Fruit fly (Drosophila melanogaster) whole organism, embryonic: ENCODE data around the gene Sfp33A2.

Source experiments
- Asciz ChIP-seq: fragments of 200-800 bp; sonication (Bioruptor generic); optimal IDR thresholded peaks from 2 replicates; lab custom pipeline; 2017; ENCODE audit warnings: missing biosample characterization, mild to moderate bottlenecking, missing genetic modification characterization, missing genetic modification reagents
- Awh ChIP-seq: fragments of 200-800 bp; sonication (Bioruptor generic); IDR thresholded peaks from 2 replicates; pipeline ENCODE4, ENCODE4 v1.3.6; 2022; ENCODE audit warnings: missing biosample characterization, missing genetic modification characterization
- C15 ChIP-seq: fragments of 200-800 bp; sonication (Bioruptor generic); IDR thresholded peaks from 3 replicates; pipeline ENCODE4 v1.3.6; 2022; ENCODE audit warnings: missing biosample characterization, missing genetic modification characterization
- CG10462 ChIP-seq: fragments of 200-800 bp; sonication (Bioruptor generic); optimal IDR thresholded peaks from 2 replicates; lab custom pipeline; 2016; ENCODE audit warnings: missing biosample characterization, missing genetic modification characterization
- CG11504 ChIP-seq: fragments of 200-800 bp; sonication (Bioruptor generic); optimal IDR thresholded peaks from 3 replicates; lab custom pipeline; 2019; ENCODE audit warnings: missing biosample characterization, mild to moderate bottlenecking, missing genetic modification characterization, moderate library complexity
- CG11723 ChIP-seq: fragments of 200-800 bp; sonication (Bioruptor generic); optimal IDR thresholded peaks from 2 replicates; lab custom pipeline; 2017; ENCODE audit warnings: missing biosample characterization, mild to moderate bottlenecking, missing genetic modification characterization
- CG12071 ChIP-seq: fragments of 200-800 bp; sonication (Bioruptor generic); optimal IDR thresholded peaks from 3 replicates; lab custom pipeline; 2018; ENCODE audit warnings: missing biosample characterization, mild to moderate bottlenecking, missing genetic modification characterization
- CG13424 ChIP-seq: fragments of 200-800 bp; sonication (Bioruptor generic); optimal IDR thresholded peaks from 2 replicates; lab custom pipeline; 2019; ENCODE audit warnings: missing biosample characterization, mild to moderate bottlenecking, missing genetic modification characterization, moderate library complexity
- CG14050 ChIP-seq: fragments of 200-800 bp; sonication (Bioruptor generic); IDR thresholded peaks from 3 replicates; pipeline ENCODE4 v1.3.6; 2022; ENCODE audit warnings: missing biosample characterization, missing genetic modification characterization
- CG18476 ChIP-seq: fragments of 200-800 bp; sonication (Bioruptor generic); optimal IDR thresholded peaks from 2 replicates; lab custom pipeline; 2016; ENCODE audit warnings: missing biosample characterization, mild to moderate bottlenecking, missing genetic modification characterization
- CG2129 ChIP-seq: fragments of 200-800 bp; sonication (Bioruptor generic); IDR thresholded peaks from 2 replicates; pipeline ENCODE4 v1.3.6; 2022; ENCODE audit warnings: missing biosample characterization, missing genetic modification characterization; ENCODE audit not compliant: partially characterized antibody
- CG2199 ChIP-seq: fragments of 200-800 bp; sonication (Bioruptor generic); IDR thresholded peaks from 3 replicates; pipeline ENCODE4 v1.3.6; 2022; ENCODE audit warnings: missing biosample characterization, missing genetic modification characterization
- CG2889 ChIP-seq: fragments of 200-800 bp; sonication (Bioruptor generic); IDR thresholded peaks from 3 replicates; pipeline ENCODE4 v1.3.6; 2022; ENCODE audit warnings: missing biosample characterization, missing genetic modification characterization
- CG32772 ChIP-seq: fragments of 200-800 bp; sonication (Bioruptor generic); IDR thresholded peaks from 2 replicates; pipeline ENCODE4 v1.3.6; 2022; ENCODE audit warnings: missing biosample characterization, missing genetic modification characterization
- CG34376 ChIP-seq: fragments of 200-800 bp; sonication (Bioruptor generic); optimal IDR thresholded peaks from 2 replicates; lab custom pipeline; 2018; ENCODE audit warnings: missing biosample characterization, mild to moderate bottlenecking, missing genetic modification characterization
- CG3838 ChIP-seq: fragments of 200-800 bp; sonication (Bioruptor generic); optimal IDR thresholded peaks from 3 replicates; lab custom pipeline; 2016; ENCODE audit warnings: missing biosample characterization, missing genetic modification characterization
- CG3847 ChIP-seq: fragments of 200-800 bp; sonication (Bioruptor generic); IDR thresholded peaks from 2 replicates; pipeline ENCODE4 v1.3.6; 2022; ENCODE audit warnings: missing biosample characterization, missing genetic modification characterization
- CG4328 ChIP-seq: fragments of 200-800 bp; sonication (Bioruptor generic); optimal IDR thresholded peaks from 3 replicates; lab custom pipeline; 2017; ENCODE audit warnings: missing biosample characterization, missing genetic modification reagents, missing genetic modification characterization
- CG6683 ChIP-seq: fragments of 200-800 bp; sonication (Bioruptor generic); optimal IDR thresholded peaks from 2 replicates; lab custom pipeline; 2017; ENCODE audit warnings: missing biosample characterization, mild to moderate bottlenecking, missing genetic modification characterization, missing genetic modification reagents
- CG6813 ChIP-seq: fragments of 200-800 bp; sonication (Bioruptor generic); optimal IDR thresholded peaks from 2 replicates; lab custom pipeline; 2017; ENCODE audit warnings: missing biosample characterization, missing genetic modification characterization, mild to moderate bottlenecking, moderate library complexity, missing genetic modification reagents
- CG6854 ChIP-seq: fragments of 200-800 bp; sonication (Bioruptor generic); optimal IDR thresholded peaks from 3 replicates; lab custom pipeline; 2017; ENCODE audit warnings: missing biosample characterization, mild to moderate bottlenecking, missing genetic modification characterization
- CG7786 ChIP-seq: fragments of 200-800 bp; sonication (Bioruptor generic); optimal IDR thresholded peaks from 2 replicates; lab custom pipeline; 2016; ENCODE audit warnings: missing biosample characterization, missing genetic modification characterization
- Dfd ChIP-seq, 2 experiments: fragments of >200 bp; optimal IDR thresholded peaks; 2 replicates each; lab custom pipeline; 2017; ENCODE audit warnings: missing biosample characterization in 2 of 2, missing genetic modification characterization in 2 of 2
- Doc2 ChIP-seq: fragments of 200-800 bp; sonication (Bioruptor generic); IDR thresholded peaks from 2 replicates; pipeline ENCODE4 v1.3.6; 2022; ENCODE audit warnings: missing biosample characterization, missing genetic modification characterization
- Dref ChIP-seq: fragments of 200-800 bp; sonication (Bioruptor generic); IDR thresholded peaks from 2 replicates; pipeline ENCODE4 v1.3.6; 2022; ENCODE audit warnings: missing biosample characterization, missing genetic modification characterization
- Hr3 ChIP-seq: fragments of 200-800 bp; sonication (Bioruptor generic); optimal IDR thresholded peaks from 3 replicates; lab custom pipeline; 2016; ENCODE audit warnings: missing biosample characterization, missing genetic modification characterization
- Hr51 ChIP-seq, 2 experiments: fragments of 200-800 bp; sonication (Bioruptor generic); optimal IDR thresholded peaks; 2 replicates in 1 of 2; 3 replicates in 1 of 2; lab custom pipeline; 2016 to 2018; ENCODE audit warnings: missing biosample characterization in 2 of 2, missing genetic modification characterization in 2 of 2, mild to moderate bottlenecking in 1 of 2, moderate library complexity in 1 of 2
- Lhr ChIP-seq: fragments of 200-800 bp; sonication (Bioruptor generic); optimal IDR thresholded peaks from 3 replicates; lab custom pipeline; 2017; ENCODE audit warnings: mild to moderate bottlenecking, missing biosample characterization, missing genetic modification reagents, missing genetic modification characterization
- NC2β ChIP-seq: fragments of 200-800 bp; sonication (Bioruptor generic); optimal IDR thresholded peaks from 2 replicates; lab custom pipeline; 2016; ENCODE audit warnings: missing biosample characterization, missing genetic modification characterization
- Neu2 ChIP-seq: fragments of 200-800 bp; sonication (Bioruptor generic); optimal IDR thresholded peaks from 3 replicates; lab custom pipeline; 2016; ENCODE audit warnings: missing biosample characterization, missing genetic modification characterization, borderline replicate concordance
- Optix ChIP-seq: fragments of 200-800 bp; sonication (Bioruptor generic); IDR thresholded peaks from 3 replicates; pipeline ENCODE4 v1.3.6; 2022; ENCODE audit warnings: missing biosample characterization, missing genetic modification characterization
- Ssrp ChIP-seq: fragments of 200-800 bp; sonication (Bioruptor generic); optimal IDR thresholded peaks from 2 replicates; lab custom pipeline; 2018; ENCODE audit warnings: missing biosample characterization, mild to moderate bottlenecking, missing genetic modification characterization, moderate library complexity
- Taf1 ChIP-seq: fragments of 200-800 bp; sonication (Bioruptor generic); IDR thresholded peaks from 2 replicates; pipeline ENCODE4 v1.3.6; 2022; ENCODE audit warnings: missing biosample characterization, missing genetic modification characterization
- al ChIP-seq: fragments of 200-800 bp; sonication (Bioruptor generic); IDR thresholded peaks from 2 replicates; pipeline ENCODE4 v1.3.6; 2022; ENCODE audit warnings: missing biosample characterization, missing genetic modification characterization
- bowl ChIP-seq: fragments of 200-800 bp; sonication (Bioruptor generic); IDR thresholded peaks from 2 replicates; pipeline ENCODE4 v1.3.6; 2022; ENCODE audit warnings: missing biosample characterization, missing genetic modification characterization
- cg ChIP-seq: fragments of 200-800 bp; sonication (Bioruptor generic); optimal IDR thresholded peaks from 3 replicates; lab custom pipeline; 2019; ENCODE audit warnings: missing biosample characterization, mild to moderate bottlenecking, missing genetic modification characterization, moderate library complexity
- chinmo ChIP-seq: fragments of 200-800 bp; sonication (Bioruptor generic); IDR thresholded peaks from 4 replicates; pipeline ENCODE4 v1.3.6; 2022; ENCODE audit warnings: missing biosample characterization, missing genetic modification characterization; ENCODE audit not compliant: partially characterized antibody
- chn ChIP-seq: fragments of 200-800 bp; sonication (Bioruptor generic); optimal IDR thresholded peaks from 2 replicates; lab custom pipeline; 2016; ENCODE audit warnings: missing biosample characterization, missing genetic modification characterization
- crol ChIP-seq: fragments of 200-800 bp; sonication (Bioruptor generic); IDR thresholded peaks from 2 replicates; pipeline ENCODE4 v1.3.6; 2022; ENCODE audit warnings: missing biosample characterization, missing genetic modification characterization
- danr ChIP-seq: fragments of 200-800 bp; sonication (Bioruptor generic); IDR thresholded peaks from 2 replicates; pipeline ENCODE4 v1.3.6; 2022; ENCODE audit warnings: missing biosample characterization, missing genetic modification characterization
- dm ChIP-seq: fragments of 200-800 bp; sonication (Bioruptor generic); optimal IDR thresholded peaks from 3 replicates; lab custom pipeline; 2016; ENCODE audit warnings: missing biosample characterization, missing genetic modification characterization
- esg ChIP-seq: fragments of 200-800 bp; sonication (Bioruptor generic); conservative IDR thresholded peaks from 2 replicates; pipeline ENCODE4 v1.3.6; 2022; ENCODE audit warnings: missing biosample characterization, missing genetic modification characterization
- gem ChIP-seq: fragments of 200-800 bp; sonication (Bioruptor generic); optimal IDR thresholded peaks from 2 replicates; lab custom pipeline; 2019; ENCODE audit warnings: missing biosample characterization, mild to moderate bottlenecking, missing genetic modification characterization, moderate library complexity
- ind ChIP-seq: fragments of 200-800 bp; sonication (Bioruptor generic); optimal IDR thresholded peaks from 3 replicates; lab custom pipeline; 2016; ENCODE audit warnings: missing biosample characterization, missing genetic modification characterization
- kah ChIP-seq: fragments of 200-800 bp; sonication (Bioruptor generic); optimal IDR thresholded peaks from 2 replicates; lab custom pipeline; 2018; ENCODE audit warnings: missing biosample characterization, mild to moderate bottlenecking, missing genetic modification characterization
- kni ChIP-seq: fragments of 200-800 bp; sonication (Bioruptor generic); optimal IDR thresholded peaks from 3 replicates; lab custom pipeline; 2017; ENCODE audit warnings: mild to moderate bottlenecking, missing biosample characterization, missing genetic modification reagents, missing genetic modification characterization
- mam ChIP-seq: fragments of 200-800 bp; sonication (Bioruptor generic); optimal IDR thresholded peaks from 3 replicates; lab custom pipeline; 2016; ENCODE audit warnings: missing biosample characterization, missing genetic modification characterization
- otp ChIP-seq: fragments of 200-800 bp; sonication (Bioruptor generic); IDR thresholded peaks from 3 replicates; pipeline ENCODE4, ENCODE4 v1.3.6; 2022; ENCODE audit warnings: missing biosample characterization, missing genetic modification characterization
- ro ChIP-seq: fragments of 200-800 bp; sonication (Bioruptor generic); IDR thresholded peaks from 2 replicates; pipeline ENCODE4 v1.3.6; 2022; ENCODE audit warnings: missing biosample characterization, missing genetic modification characterization

Sfp33A2 gene

dm6 chr2L:11808702-11809583 is 28.6 kb upstream of the Sfp33A2 start, which contains the start of gene crol (continued):
- no peak for TF ChIP-seq CG6683 (GFP tag; lab: Kevin White, UChicago)
- no peak for TF ChIP-seq gem (tag; lab: Kevin White, UChicago)
- no peak for TF ChIP-seq CG6813 (GFP tag; lab: Kevin White, UChicago)
- TF ChIP-seq CG3838, result no peak
- peak; percentile 89 for TF ChIP-seq Dref (GFP tag; lab: Robert Waterston, UW)
- no peak for TF ChIP-seq CG11723 (GFP tag; lab: Kevin White, UChicago)
- TF ChIP-seq CG7786 (GFP tag; lab: Kevin White, UChicago), result no peak
- no peak for TF ChIP-seq CG12071 (GFP tag; lab: Kevin White, UChicago)
- TF ChIP-seq CG13424 (tag; lab: Kevin White, UChicago), result peak; percentile 43
- TF ChIP-seq otp (GFP tag; lab: Robert Waterston, UW), result peak; percentile 20; the same call in 1 of the 3 replicates
- peak; percentile 37 for TF ChIP-seq CG11504 (tag; lab: Kevin White, UChicago)
- TF ChIP-seq Lhr (GFP tag; lab: Kevin White, UChicago), result peak; percentile 83
- TF ChIP-seq ro (GFP tag; lab: Robert Waterston, UW), result no peak
- 0 out of 2 replicates have a peak, but pooled peaks have one; percentile 9 for TF ChIP-seq Taf1 (GFP tag; lab: Robert Waterston, UW)
- no peak for TF ChIP-seq kah (GFP tag; lab: Kevin White, UChicago)
- TF ChIP-seq dm (GFP tag; lab: Kevin White, UChicago), result no peak
- peak; percentile 100 for TF ChIP-seq crol (GFP tag; lab: Robert Waterston, UW)
- no peak for TF ChIP-seq CG6854 (GFP tag; lab: Kevin White, UChicago)
- no peak for TF ChIP-seq Optix
- TF ChIP-seq CG14050 (GFP tag; lab: Robert Waterston, UW), result peak; percentile 18; the same call in 1 of the 3 replicates
- TF ChIP-seq CG2889 (GFP tag; lab: Robert Waterston, UW), result no peak
- peak; percentile 92 for TF ChIP-seq chinmo
- TF ChIP-seq CG18476 (GFP tag; lab: Kevin White, UChicago), result no peak
- peak; percentile 15 for TF ChIP-seq Ssrp (tag; lab: Kevin White, UChicago)
- peak; percentile 61 for TF ChIP-seq CG2129 (GFP tag; lab: Robert Waterston, UW)
- TF ChIP-seq esg (GFP tag; lab: Robert Waterston, UW), result no peak
- TF ChIP-seq CG34376 (GFP tag; lab: Kevin White, UChicago), result peak; percentile 44
- peak; percentile 92 for TF ChIP-seq cg
- peak; percentile 93 for TF ChIP-seq kni
- peak; percentile 36 for TF ChIP-seq Hr3
- TF ChIP-seq Neu2 (GFP tag; lab: Kevin White, UChicago), result no peak
- no peak for TF ChIP-seq Awh (GFP tag; lab: Robert Waterston, UW)
- no peak for TF ChIP-seq C15 (GFP tag; lab: Robert Waterston, UW)
- no peak for TF ChIP-seq danr (GFP tag; lab: Robert Waterston, UW)
- no peak for TF ChIP-seq CG32772 (GFP tag; lab: Robert Waterston, UW)
- no peak for TF ChIP-seq ind (GFP tag; lab: Kevin White, UChicago)
- no peak for TF ChIP-seq bowl (GFP tag; lab: Robert Waterston, UW)
- TF ChIP-seq mam (GFP tag; lab: Kevin White, UChicago), result peak; percentile 1
- TF ChIP-seq Dfd (GFP tag; optimal IDR thresholded peaks at IDR 0.05; lab: Kevin White, UChicago), result no peak
- TF ChIP-seq CG3847, result peak; percentile 58
- peak in 1 of 2 experiments; percentile 34 for TF ChIP-seq Hr51 (GFP tag; optimal IDR thresholded peaks at IDR 0.05; lab: Kevin White, UChicago)
- no peak for TF ChIP-seq Doc2
- peak; percentile 20 for TF ChIP-seq NC2β (GFP tag; lab: Kevin White, UChicago)
- no peak for TF ChIP-seq CG10462 (GFP tag; lab: Kevin White, UChicago)
- 0 out of 3 replicates have a peak, but pooled peaks have one; percentile 67 for TF ChIP-seq CG2199
- no peak for TF ChIP-seq CG4328 (GFP tag; lab: Kevin White, UChicago)
- no peak for TF ChIP-seq al (GFP tag; lab: Robert Waterston, UW)
- no peak for TF ChIP-seq Asciz (GFP tag; lab: Kevin White, UChicago)
- TF ChIP-seq chn, result no peak
